Fruit fly (Drosophila melanogaster) S2 (cell line): ENCODE measurements around the gene PolrMT.

Experiments
- CG8478 ChIP-seq: fragments of >200 bp; optimal IDR thresholded peaks from 2 replicates; lab custom pipeline; 2018
- CTCF ChIP-seq, 2 experiments: fragments of >200 bp; optimal IDR thresholded peaks; 2 replicates each; lab custom pipeline; 2018

- TF ChIP-seq CG8478 (lab: Kevin White, UChicago) (no peak), CTCF (optimal IDR thresholded peaks at IDR 0.05; lab: Kevin White, UChicago) (no peak)
Observed at dm6 chr2L:1073530-1073929, 34.6 kb downstream of the PolrMT start.
